Fruit fly (Drosophila melanogaster) whole organism, wandering third instar larva: ENCODE data around the gene CheB38a.

ENCODE experiments used
- Hr78 ChIP-seq: fragments of >200 bp; optimal IDR thresholded peaks from 2 replicates; lab custom pipeline; 2017; ENCODE audit warnings: missing biosample characterization, missing genetic modification characterization
- Hr83 ChIP-seq: fragments of 200-300 bp; sonication (Bioruptor generic); optimal IDR thresholded peaks from 2 replicates; lab custom pipeline; 2016; ENCODE audit warnings: missing biosample characterization, mild to moderate bottlenecking, missing genetic modification characterization, moderate library complexity; ENCODE audit not compliant: poor library complexity, severe bottlenecking
- Myc ChIP-seq: fragments of >200 bp; optimal IDR thresholded peaks from 2 replicates; lab custom pipeline; 2017
- Sp1 ChIP-seq: fragments of 200-800 bp; sonication (Bioruptor generic); optimal IDR thresholded peaks from 3 replicates; lab custom pipeline; 2019; ENCODE audit warnings: missing biosample characterization, mild to moderate bottlenecking, missing genetic modification characterization, moderate library complexity
- jim ChIP-seq: fragments of 175-275, 200-325 bp; sonication (Bioruptor generic); optimal IDR thresholded peaks from 2 replicates; lab custom pipeline; 2016; ENCODE audit warnings: missing biosample characterization, mild to moderate bottlenecking, missing genetic modification characterization
- pan ChIP-seq: fragments of >200 bp; optimal IDR thresholded peaks from 2 replicates; lab custom pipeline; 2017
- psq ChIP-seq: fragments of 200-800 bp; sonication (Bioruptor generic); optimal IDR thresholded peaks from 3 replicates; lab custom pipeline; 2017; ENCODE audit warnings: missing biosample characterization, mild to moderate bottlenecking, missing genetic modification characterization, moderate library complexity
- sv ChIP-seq: fragments of 200-800 bp; sonication (Bioruptor generic); optimal IDR thresholded peaks from 3 replicates; lab custom pipeline; 2016; ENCODE audit warnings: missing biosample characterization, missing genetic modification characterization

- TF ChIP-seq sv (GFP tag; lab: Kevin White, UChicago) (no peak), psq (GFP tag; lab: Kevin White, UChicago) (no peak), Hr78 (GFP tag; lab: Kevin White, UChicago) (no peak), Myc (lab: Kevin White, UChicago) (no peak), Sp1 (GFP tag; lab: Kevin White, UChicago) (no peak), pan (lab: Kevin White, UChicago) (no peak), Hr83 (GFP tag; lab: Kevin White, UChicago) (no peak), jim (GFP tag; lab: Kevin White, UChicago) (no peak)
Observed at dm6 chr2L:20820767-20821166, 2.4 kb upstream of the CheB38a start, which contains the start of gene CheB38c.
